Fruit fly (Drosophila melanogaster) whole organism, embryonic: ENCODE measurements around the gene CG8301.
A peak's percentile ranks its signal among the peaks of the same experiment; 100 is the strongest.

Experiments used
- CG10366 ChIP-seq: fragments of 200-800 bp; sonication (Bioruptor generic); IDR thresholded peaks from 2 replicates; pipeline ENCODE4 v1.3.6; 2022; ENCODE audit warnings: missing biosample characterization, missing genetic modification characterization
- CG10431 ChIP-seq: fragments of 200-800 bp; sonication (Bioruptor generic); optimal IDR thresholded peaks from 3 replicates; lab custom pipeline; 2018; ENCODE audit warnings: missing biosample characterization, mild to moderate bottlenecking, missing genetic modification characterization
- CG12391 ChIP-seq: fragments of 200-800 bp; sonication (Bioruptor generic); optimal IDR thresholded peaks from 3 replicates; lab custom pipeline; 2018; ENCODE audit warnings: missing biosample characterization, mild to moderate bottlenecking, missing genetic modification characterization, moderate library complexity
- CG12744 ChIP-seq: fragments of 200-800 bp; sonication (Bioruptor generic); optimal IDR thresholded peaks from 2 replicates; lab custom pipeline; 2016; ENCODE audit warnings: missing biosample characterization, missing genetic modification characterization
- CG13287 ChIP-seq: fragments of 200-800 bp; sonication (Bioruptor generic); IDR thresholded peaks from 2 replicates; pipeline ENCODE4 v1.3.6; 2022; ENCODE audit warnings: missing biosample characterization, missing genetic modification characterization; ENCODE audit not compliant: partially characterized antibody
- CG14667 ChIP-seq: fragments of 200-800 bp; sonication (Bioruptor generic); IDR thresholded peaks from 2 replicates; pipeline ENCODE4 v1.3.6; 2022; ENCODE audit warnings: missing biosample characterization, missing genetic modification characterization
- CG15696 ChIP-seq: fragments of 200-800 bp; sonication (Bioruptor generic); optimal IDR thresholded peaks from 2 replicates; lab custom pipeline; 2019; ENCODE audit warnings: missing biosample characterization, mild to moderate bottlenecking, missing genetic modification characterization, moderate library complexity
- CG16779 ChIP-seq: fragments of 200-800 bp; sonication (Bioruptor generic); IDR thresholded peaks from 2 replicates; pipeline ENCODE4 v1.3.6; 2022; ENCODE audit warnings: missing biosample characterization, missing genetic modification characterization
- CG16813 ChIP-seq: fragments of 200-800 bp; sonication (Bioruptor generic); IDR thresholded peaks from 3 replicates; pipeline ENCODE4 v1.3.6; 2022; ENCODE audit warnings: missing biosample characterization, missing genetic modification characterization; ENCODE audit not compliant: partially characterized antibody
- CG1792 ChIP-seq: fragments of 200-800 bp; sonication (Bioruptor generic); optimal IDR thresholded peaks from 2 replicates; lab custom pipeline; 2016; ENCODE audit warnings: missing biosample characterization, missing genetic modification characterization
- CG18599 ChIP-seq: fragments of 200-800 bp; sonication (Bioruptor generic); optimal IDR thresholded peaks from 3 replicates; lab custom pipeline; 2017; ENCODE audit warnings: missing biosample characterization, missing genetic modification characterization, mild to moderate bottlenecking, moderate library complexity, missing genetic modification reagents
- CG2116 ChIP-seq: fragments of 200-800 bp; sonication (Bioruptor generic); optimal IDR thresholded peaks from 3 replicates; lab custom pipeline; 2018; ENCODE audit warnings: missing biosample characterization, mild to moderate bottlenecking, missing genetic modification characterization
- CG34224 ChIP-seq: fragments of 200-800 bp; sonication (Bioruptor generic); IDR thresholded peaks from 3 replicates; pipeline ENCODE4 v1.3.6; 2022; ENCODE audit warnings: missing biosample characterization, missing genetic modification characterization; ENCODE audit not compliant: partially characterized antibody
- CG34376 ChIP-seq: fragments of 200-800 bp; sonication (Bioruptor generic); optimal IDR thresholded peaks from 2 replicates; lab custom pipeline; 2018; ENCODE audit warnings: missing biosample characterization, mild to moderate bottlenecking, missing genetic modification characterization
- CG42726 ChIP-seq: fragments of 200-800 bp; sonication (Bioruptor generic); IDR thresholded peaks from 2 replicates; pipeline ENCODE4 v1.3.6; 2022; ENCODE audit warnings: missing biosample characterization, missing genetic modification characterization; ENCODE audit not compliant: partially characterized antibody
- CG4820 ChIP-seq: fragments of 200-800 bp; sonication (Bioruptor generic); optimal IDR thresholded peaks from 3 replicates; lab custom pipeline; 2016; ENCODE audit warnings: missing biosample characterization, missing genetic modification characterization
- CG4854 ChIP-seq: fragments of 200-800 bp; sonication (Bioruptor generic); optimal IDR thresholded peaks from 2 replicates; lab custom pipeline; 2016; ENCODE audit warnings: missing biosample characterization, missing genetic modification characterization, inconsistent platforms
- CG5953 ChIP-seq: fragments of 200-800 bp; sonication (Bioruptor generic); IDR thresholded peaks from 2 replicates; pipeline ENCODE4 v1.3.6; 2022; ENCODE audit warnings: missing biosample characterization, missing genetic modification characterization
- CG6254 ChIP-seq: fragments of 200-800 bp; sonication (Bioruptor generic); optimal IDR thresholded peaks from 3 replicates; lab custom pipeline; 2017; ENCODE audit warnings: mild to moderate bottlenecking, missing biosample characterization, missing genetic modification reagents, missing genetic modification characterization
- CG6654 ChIP-seq: fragments of 200-800 bp; sonication (Bioruptor generic); optimal IDR thresholded peaks from 2 replicates; lab custom pipeline; 2017; ENCODE audit warnings: missing biosample characterization, mild to moderate bottlenecking, missing genetic modification characterization
- CG7271 ChIP-seq: fragments of 200-800 bp; sonication (Bioruptor generic); optimal IDR thresholded peaks from 2 replicates; lab custom pipeline; 2018; ENCODE audit warnings: missing biosample characterization, mild to moderate bottlenecking, missing genetic modification characterization, moderate library complexity
- CG7372 ChIP-seq: fragments of 200-800 bp; sonication (Bioruptor generic); IDR thresholded peaks from 2 replicates; pipeline ENCODE4 v1.3.6; 2022; ENCODE audit warnings: missing biosample characterization, missing genetic modification characterization
- CG7928 ChIP-seq: fragments of 200-800 bp; sonication (Bioruptor generic); optimal IDR thresholded peaks from 2 replicates; lab custom pipeline; 2017; ENCODE audit warnings: missing biosample characterization, mild to moderate bottlenecking, missing genetic modification characterization
- CG8924 ChIP-seq: fragments of 200-800 bp; optimal IDR thresholded peaks from 3 replicates; lab custom pipeline; 2019; ENCODE audit warnings: missing biosample characterization, mild to moderate bottlenecking, missing genetic modification characterization, moderate library complexity
- CG9727 ChIP-seq: fragments of 200-800 bp; sonication (Bioruptor generic); optimal IDR thresholded peaks from 3 replicates; lab custom pipeline; 2017; ENCODE audit warnings: missing biosample characterization, mild to moderate bottlenecking, missing genetic modification characterization
- CHES-1-like ChIP-seq: fragments of 200-800 bp; sonication (Bioruptor generic); optimal IDR thresholded peaks from 2 replicates; lab custom pipeline; 2016; ENCODE audit warnings: missing biosample characterization, missing genetic modification characterization
- Camta ChIP-seq: fragments of 200-800 bp; sonication (Bioruptor generic); optimal IDR thresholded peaks from 2 replicates; lab custom pipeline; 2016; ENCODE audit warnings: missing biosample characterization, missing genetic modification characterization
- Dfd ChIP-seq, 2 experiments: fragments of >200 bp; optimal IDR thresholded peaks; 2 replicates each; lab custom pipeline; 2017; ENCODE audit warnings: missing biosample characterization in 2 of 2, missing genetic modification characterization in 2 of 2
- Dip3 ChIP-seq: fragments of 200-800 bp; sonication (Bioruptor generic); optimal IDR thresholded peaks from 3 replicates; lab custom pipeline; 2016; ENCODE audit warnings: missing biosample characterization, missing genetic modification characterization
- Drgx ChIP-seq: fragments of 200-800 bp; sonication (Bioruptor generic); IDR thresholded peaks from 2 replicates; pipeline ENCODE4 v1.3.6; 2022; ENCODE audit warnings: missing biosample characterization, missing genetic modification characterization
- H15 ChIP-seq: fragments of 200-800 bp; sonication (Bioruptor generic); IDR thresholded peaks from 3 replicates; pipeline ENCODE4 v1.3.6; 2022; ENCODE audit warnings: missing biosample characterization, missing genetic modification characterization
- HLHmδ ChIP-seq: fragments of 200-800 bp; sonication (Bioruptor generic); optimal IDR thresholded peaks from 2 replicates; lab custom pipeline; 2018; ENCODE audit warnings: missing biosample characterization, mild to moderate bottlenecking, missing genetic modification characterization, moderate library complexity
- Mrtf ChIP-seq: fragments of 200-800 bp; sonication (Bioruptor generic); IDR thresholded peaks from 3 replicates; pipeline ENCODE4 v1.3.6; 2022; ENCODE audit warnings: missing biosample characterization, missing genetic modification characterization
- Nf-YC ChIP-seq: fragments of 200-800 bp; optimal IDR thresholded peaks from 3 replicates; lab custom pipeline; 2019; ENCODE audit warnings: missing biosample characterization, mild to moderate bottlenecking, missing genetic modification characterization, moderate library complexity
- Scr ChIP-seq: fragments of 200-800 bp; sonication (Bioruptor generic); IDR thresholded peaks from 2 replicates; pipeline ENCODE4 v1.3.6; 2022; ENCODE audit warnings: missing biosample characterization, missing genetic modification characterization; ENCODE audit not compliant: partially characterized antibody
- Side ChIP-seq: fragments of 200-800 bp; sonication (Bioruptor generic); optimal IDR thresholded peaks from 2 replicates; lab custom pipeline; 2016; ENCODE audit warnings: missing biosample characterization, missing genetic modification characterization
- amos ChIP-seq: fragments of 200-800 bp; sonication (Bioruptor generic); IDR thresholded peaks from 2 replicates; pipeline ENCODE4 v1.3.6; 2022; ENCODE audit warnings: missing biosample characterization, missing genetic modification characterization; ENCODE audit not compliant: partially characterized antibody
- chinmo ChIP-seq: fragments of 200-800 bp; sonication (Bioruptor generic); IDR thresholded peaks from 4 replicates; pipeline ENCODE4 v1.3.6; 2022; ENCODE audit warnings: missing biosample characterization, missing genetic modification characterization; ENCODE audit not compliant: partially characterized antibody
- ci ChIP-seq: fragments of 200-800 bp; sonication (Bioruptor generic); IDR thresholded peaks from 3 replicates; pipeline ENCODE4 v1.3.6; 2022; ENCODE audit warnings: missing biosample characterization, missing genetic modification characterization
- crc ChIP-seq: fragments of 200-800 bp; sonication (Bioruptor generic); optimal IDR thresholded peaks from 2 replicates; lab custom pipeline; 2016; ENCODE audit warnings: missing biosample characterization, missing genetic modification characterization
- fru ChIP-seq: fragments of >200 bp; optimal IDR thresholded peaks from 2 replicates; lab custom pipeline; 2017
- ftz-f1 ChIP-seq: fragments of 200-800 bp; sonication (Bioruptor generic); optimal IDR thresholded peaks from 2 replicates; lab custom pipeline; 2016; ENCODE audit warnings: missing biosample characterization, missing genetic modification characterization
- gt ChIP-seq: fragments of 200-800 bp; sonication (Bioruptor generic); IDR thresholded peaks from 2 replicates; pipeline ENCODE4 v1.3.6; 2022; ENCODE audit warnings: missing biosample characterization, missing genetic modification characterization
- hkb ChIP-seq, 2 experiments: fragments of 200-800 bp in 1 of 2; fragments of >200 bp in 1 of 2; sonication (Bioruptor generic) in 1 of 2; IDR thresholded peaks in 1 of 2; optimal IDR thresholded peaks in 1 of 2; 2 replicates each; pipeline versions ENCODE4 v1.3.6 to Lab custom; 2017 to 2022; ENCODE audit warnings: missing biosample characterization in 1 of 2, missing genetic modification characterization in 1 of 2
- pfk ChIP-seq: fragments of 200-800 bp; sonication (Bioruptor generic); optimal IDR thresholded peaks from 2 replicates; lab custom pipeline; 2018; ENCODE audit warnings: missing biosample characterization, mild to moderate bottlenecking, missing genetic modification characterization, moderate library complexity
- sd ChIP-seq: fragments of 200-800 bp; sonication (Bioruptor generic); optimal IDR thresholded peaks from 3 replicates; lab custom pipeline; 2018; ENCODE audit warnings: missing biosample characterization, mild to moderate bottlenecking, missing genetic modification characterization, moderate library complexity
- sna ChIP-seq: fragments of 200-800 bp; sonication (Bioruptor generic); IDR thresholded peaks from 2 replicates; pipeline ENCODE4 v1.3.6; 2022; ENCODE audit warnings: missing biosample characterization, missing genetic modification characterization; ENCODE audit not compliant: partially characterized antibody
- toy ChIP-seq: fragments of 200-800 bp; sonication (Bioruptor generic); IDR thresholded peaks from 2 replicates; pipeline ENCODE4 v1.3.6; 2022; ENCODE audit warnings: missing biosample characterization, missing genetic modification characterization
- usp ChIP-seq: fragments of >200 bp; optimal IDR thresholded peaks from 2 replicates; lab custom pipeline; 2017; ENCODE audit warnings: missing biosample characterization, missing genetic modification characterization
- wek ChIP-seq: fragments of 200-800 bp; sonication (Bioruptor generic); optimal IDR thresholded peaks from 3 replicates; lab custom pipeline; 2018; ENCODE audit warnings: missing biosample characterization, mild to moderate bottlenecking, missing genetic modification characterization, moderate library complexity

Gene CG8301

DNA sequence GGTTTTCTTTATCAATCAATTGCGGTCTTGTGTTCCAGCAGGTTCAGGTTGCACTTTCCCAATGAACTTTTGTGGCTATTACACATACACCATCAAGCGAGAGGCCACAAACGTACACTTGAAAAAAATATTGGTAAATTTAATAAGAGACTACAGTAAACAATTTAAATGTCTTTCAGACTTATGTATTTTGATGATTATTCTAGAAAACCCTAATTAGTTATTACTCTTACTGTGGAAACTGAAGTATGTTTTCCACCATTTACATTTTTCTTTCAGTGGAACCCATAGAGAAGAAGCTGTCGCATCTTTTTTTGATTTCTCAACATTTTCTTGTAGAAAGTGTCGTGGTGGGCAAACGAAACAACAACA, 47.0 kb upstream of the CG8301 start (continued):
- TF ChIP-seq usp (GFP tag; lab: Kevin White, UChicago), result no peak
- peak; percentile 93 for TF ChIP-seq CG6254
- no peak for TF ChIP-seq hkb (optimal IDR thresholded peaks at IDR 0.05; lab: Kevin White, UChicago)
- peak; percentile 93 for TF ChIP-seq hkb (GFP tag; IDR thresholded peaks at IDR 0.05; lab: Robert Waterston, UW)
- no peak for TF ChIP-seq HLHmδ
- no peak for TF ChIP-seq Dfd (GFP tag; optimal IDR thresholded peaks at IDR 0.05; lab: Kevin White, UChicago)
- TF ChIP-seq sd (tag; lab: Kevin White, UChicago), result peak; percentile 38
- peak; percentile 95 for TF ChIP-seq CG12391 (tag; lab: Kevin White, UChicago)
- no peak for TF ChIP-seq CG34224 (GFP tag; lab: Robert Waterston, UW)
- TF ChIP-seq sna (GFP tag; lab: Robert Waterston, UW), result no peak
- TF ChIP-seq gt, result peak; percentile 73
- TF ChIP-seq CG42726 (GFP tag; lab: Robert Waterston, UW), result no peak
- TF ChIP-seq CG15696 (tag; lab: Kevin White, UChicago), result peak; percentile 54
- TF ChIP-seq CG34376 (GFP tag; lab: Kevin White, UChicago), result no peak
- TF ChIP-seq fru (lab: Kevin White, UChicago), result no peak
- TF ChIP-seq CG10366 (GFP tag; lab: Robert Waterston, UW), result peak; percentile 93
- peak; percentile 33 for TF ChIP-seq CG7928 (GFP tag; lab: Kevin White, UChicago)
- peak; percentile 84; the same call in 1 of the 3 replicates for TF ChIP-seq Mrtf (GFP tag; lab: Robert Waterston, UW)
- TF ChIP-seq CG7372 (GFP tag; lab: Robert Waterston, UW), result peak; percentile 87
- peak; percentile 96 for TF ChIP-seq CG8924 (tag; lab: Kevin White, UChicago)
- TF ChIP-seq Nf-YC (tag; lab: Kevin White, UChicago), result peak; percentile 59
- peak; percentile 88 for TF ChIP-seq CG14667
- peak; percentile 93 for TF ChIP-seq Camta (GFP tag; lab: Kevin White, UChicago)
- TF ChIP-seq ftz-f1, result no peak
- TF ChIP-seq CHES-1-like, result peak; percentile 90
- TF ChIP-seq CG10431 (GFP tag; lab: Kevin White, UChicago), result peak; percentile 82
- TF ChIP-seq H15 (GFP tag; lab: Robert Waterston, UW), result peak; percentile 90
- peak; percentile 88 for TF ChIP-seq Dip3
- no peak for TF ChIP-seq amos (GFP tag; lab: Robert Waterston, UW)
- TF ChIP-seq Drgx (GFP tag; lab: Robert Waterston, UW), result peak; percentile 93
- peak; percentile 92 for TF ChIP-seq CG1792
- peak; percentile 85 for TF ChIP-seq CG4854 (GFP tag; lab: Kevin White, UChicago)
- peak; percentile 60 for TF ChIP-seq CG16779 (GFP tag; lab: Robert Waterston, UW)
- peak; percentile 39 for TF ChIP-seq CG7271 (tag; lab: Kevin White, UChicago)
- TF ChIP-seq Side (GFP tag; lab: Kevin White, UChicago), result peak; percentile 87
- TF ChIP-seq crc, result peak; percentile 84
- TF ChIP-seq ci (GFP tag; lab: Robert Waterston, UW), result peak; percentile 98
- TF ChIP-seq CG2116 (GFP tag; lab: Kevin White, UChicago), result peak; percentile 60
- peak; percentile 75 for TF ChIP-seq toy
- TF ChIP-seq CG4820 (GFP tag; lab: Kevin White, UChicago), result peak; percentile 91
- peak; percentile 90 for TF ChIP-seq CG5953 (GFP tag; lab: Robert Waterston, UW)
- TF ChIP-seq CG12744 (GFP tag; lab: Kevin White, UChicago), result peak; percentile 89
- TF ChIP-seq CG18599, result peak; percentile 87
- TF ChIP-seq wek (GFP tag; lab: Kevin White, UChicago), result peak; percentile 74
- peak; percentile 77 for TF ChIP-seq CG6654 (GFP tag; lab: Kevin White, UChicago)
- TF ChIP-seq pfk (GFP tag; lab: Kevin White, UChicago), result no peak
- no peak for TF ChIP-seq CG16813
- TF ChIP-seq CG13287 (GFP tag; lab: Robert Waterston, UW), result no peak
- TF ChIP-seq CG9727 (GFP tag; lab: Kevin White, UChicago), result peak; percentile 85
- no peak for TF ChIP-seq Scr (GFP tag; lab: Robert Waterston, UW)
- TF ChIP-seq chinmo, result no peak
